Fruit fly (Drosophila melanogaster) whole organism, embryonic: ENCODE data around the gene Prp3.

ENCODE experiments used
- Adf1 ChIP-seq: fragments of 200-800 bp; sonication (Bioruptor generic); IDR thresholded peaks from 2 replicates; pipeline ENCODE4 v1.3.6; 2022; ENCODE audit warnings: missing biosample characterization, missing genetic modification characterization
- Atf3 ChIP-seq: fragments of 200-800 bp; sonication (Bioruptor generic); optimal IDR thresholded peaks from 3 replicates; lab custom pipeline; 2016; ENCODE audit warnings: missing biosample characterization, missing genetic modification characterization
- BEAF-32 ChIP-seq: fragments of 200-800 bp; sonication (Bioruptor generic); optimal IDR thresholded peaks from 3 replicates; lab custom pipeline; 2017; ENCODE audit warnings: missing biosample characterization, missing genetic modification characterization, mild to moderate bottlenecking, moderate library complexity, missing genetic modification reagents
- CG10543 ChIP-seq: fragments of 200-800 bp; sonication (Bioruptor generic); optimal IDR thresholded peaks from 3 replicates; lab custom pipeline; 2017; ENCODE audit warnings: missing biosample characterization, mild to moderate bottlenecking, missing genetic modification characterization, moderate library complexity
- CG11696 ChIP-seq: fragments of 200-800 bp; sonication (Bioruptor generic); IDR thresholded peaks from 2 replicates; pipeline ENCODE4 v1.3.6; 2022; ENCODE audit warnings: missing biosample characterization, missing genetic modification characterization
- CG12104 ChIP-seq: fragments of 200-800 bp; sonication (Bioruptor generic); optimal IDR thresholded peaks from 3 replicates; lab custom pipeline; 2016; ENCODE audit warnings: missing biosample characterization, missing genetic modification characterization
- CG1233 ChIP-seq: fragments of 200-800 bp; sonication (Bioruptor generic); optimal IDR thresholded peaks from 4 replicates; lab custom pipeline; 2018; ENCODE audit warnings: missing biosample characterization, mild to moderate bottlenecking, missing genetic modification characterization
- CG12769 ChIP-seq: fragments of 200-800 bp; sonication (Bioruptor generic); optimal IDR thresholded peaks from 2 replicates; lab custom pipeline; 2019; ENCODE audit warnings: missing biosample characterization, mild to moderate bottlenecking, missing genetic modification characterization, moderate library complexity
- CG17385 ChIP-seq: fragments of 200-800 bp; sonication (Bioruptor generic); optimal IDR thresholded peaks from 3 replicates; lab custom pipeline; 2018; ENCODE audit warnings: missing biosample characterization, mild to moderate bottlenecking, missing genetic modification characterization
- CG2199 ChIP-seq: fragments of 200-800 bp; sonication (Bioruptor generic); IDR thresholded peaks from 3 replicates; pipeline ENCODE4 v1.3.6; 2022; ENCODE audit warnings: missing biosample characterization, missing genetic modification characterization
- CG32772 ChIP-seq: fragments of 200-800 bp; sonication (Bioruptor generic); IDR thresholded peaks from 2 replicates; pipeline ENCODE4 v1.3.6; 2022; ENCODE audit warnings: missing biosample characterization, missing genetic modification characterization
- CG9932 ChIP-seq: fragments of 200-800 bp; sonication (Bioruptor generic); IDR thresholded peaks from 2 replicates; pipeline ENCODE4 v1.3.6; 2022; ENCODE audit warnings: missing biosample characterization, missing genetic modification characterization
- Dbx ChIP-seq: fragments of 200-800 bp; sonication (Bioruptor generic); IDR thresholded peaks from 3 replicates; pipeline ENCODE4 v1.3.6; 2022; ENCODE audit warnings: missing biosample characterization, missing genetic modification characterization
- E2f1 ChIP-seq: fragments of 200-800 bp; sonication (Bioruptor generic); IDR thresholded peaks from 2 replicates; pipeline ENCODE4 v1.3.6; 2022; ENCODE audit warnings: missing biosample characterization, missing genetic modification characterization
- Fer1 ChIP-seq: fragments of 200-800 bp; sonication (Bioruptor generic); optimal IDR thresholded peaks from 2 replicates; lab custom pipeline; 2017; ENCODE audit warnings: missing biosample characterization, mild to moderate bottlenecking, missing genetic modification characterization
- Gug ChIP-seq: fragments of 200-800 bp; sonication (Bioruptor generic); IDR thresholded peaks from 4 replicates; pipeline ENCODE4 v1.3.6; 2022; ENCODE audit warnings: missing biosample characterization, missing genetic modification characterization
- Hsf ChIP-seq: fragments of 200-800 bp; sonication (Bioruptor generic); optimal IDR thresholded peaks from 3 replicates; lab custom pipeline; 2016; ENCODE audit warnings: missing biosample characterization, missing genetic modification characterization
- Pdp1 ChIP-seq, 2 experiments: fragments of 200-800 bp; sonication (Bioruptor generic); optimal IDR thresholded peaks; 3 replicates each; lab custom pipeline; 2016; ENCODE audit warnings: missing biosample characterization in 2 of 2, missing genetic modification characterization in 2 of 2, mild to moderate bottlenecking in 1 of 2, moderate library complexity in 1 of 2
- Trl ChIP-seq, 3 experiments: fragments of >200 bp in 2 of 3; fragments of 200-800 bp in 1 of 3; sonication (Bioruptor generic) in 1 of 3; optimal IDR thresholded peaks; 2 replicates in 1 of 3; 3 replicates in 2 of 3; lab custom pipeline; 2016 to 2017; ENCODE audit warnings: missing biosample characterization in 1 of 3, missing genetic modification characterization in 1 of 3
- abd-A ChIP-seq: fragments of 200-800 bp; sonication (Bioruptor generic); optimal IDR thresholded peaks from 3 replicates; lab custom pipeline; 2019; ENCODE audit warnings: missing biosample characterization, mild to moderate bottlenecking, missing genetic modification characterization, moderate library complexity
- ap ChIP-seq: fragments of 200-800 bp; sonication (Bioruptor generic); IDR thresholded peaks from 2 replicates; pipeline ENCODE4 v1.3.6; 2022; ENCODE audit warnings: missing biosample characterization, missing genetic modification characterization
- bbx ChIP-seq: fragments of 200-800 bp; sonication (Bioruptor generic); IDR thresholded peaks from 2 replicates; pipeline ENCODE4 v1.3.6; 2022; ENCODE audit warnings: missing biosample characterization, missing genetic modification characterization; ENCODE audit not compliant: partially characterized antibody
- cato ChIP-seq: fragments of 200-800 bp; sonication (Bioruptor generic); optimal IDR thresholded peaks from 2 replicates; lab custom pipeline; 2016; ENCODE audit warnings: missing biosample characterization, missing genetic modification characterization, borderline replicate concordance
- cg ChIP-seq: fragments of 200-800 bp; sonication (Bioruptor generic); optimal IDR thresholded peaks from 3 replicates; lab custom pipeline; 2019; ENCODE audit warnings: missing biosample characterization, mild to moderate bottlenecking, missing genetic modification characterization, moderate library complexity
- chm ChIP-seq: fragments of 200-800 bp; sonication (Bioruptor generic); IDR thresholded peaks from 2 replicates; pipeline ENCODE4 v1.3.6; 2022; ENCODE audit warnings: missing biosample characterization, missing genetic modification characterization
- ci ChIP-seq: fragments of 200-800 bp; sonication (Bioruptor generic); IDR thresholded peaks from 3 replicates; pipeline ENCODE4 v1.3.6; 2022; ENCODE audit warnings: missing biosample characterization, missing genetic modification characterization
- crol ChIP-seq: fragments of 200-800 bp; sonication (Bioruptor generic); IDR thresholded peaks from 2 replicates; pipeline ENCODE4 v1.3.6; 2022; ENCODE audit warnings: missing biosample characterization, missing genetic modification characterization
- cwo ChIP-seq: fragments of 200-800 bp; sonication (Bioruptor generic); optimal IDR thresholded peaks from 3 replicates; lab custom pipeline; 2017; ENCODE audit warnings: missing biosample characterization, missing genetic modification characterization, mild to moderate bottlenecking, moderate library complexity, missing genetic modification reagents
- dysf ChIP-seq: fragments of 200-800 bp; sonication (Bioruptor generic); IDR thresholded peaks from 3 replicates; pipeline ENCODE4 v1.3.6; 2022; ENCODE audit warnings: missing biosample characterization, missing genetic modification characterization
- exex ChIP-seq: fragments of 200-800 bp; sonication (Bioruptor generic); optimal IDR thresholded peaks from 4 replicates; lab custom pipeline; 2018; ENCODE audit warnings: missing biosample characterization, mild to moderate bottlenecking, missing genetic modification characterization, moderate library complexity
- fd102C ChIP-seq: fragments of 200-800 bp; sonication (Bioruptor generic); optimal IDR thresholded peaks from 2 replicates; lab custom pipeline; 2018; ENCODE audit warnings: missing biosample characterization, mild to moderate bottlenecking, missing genetic modification characterization, moderate library complexity
- fru ChIP-seq: fragments of >200 bp; optimal IDR thresholded peaks from 2 replicates; lab custom pipeline; 2017
- gro ChIP-seq: fragments of 200-800 bp; sonication (Bioruptor generic); optimal IDR thresholded peaks from 2 replicates; lab custom pipeline; 2016; ENCODE audit warnings: missing biosample characterization, missing genetic modification characterization
- gsb ChIP-seq: fragments of 200-800 bp; sonication (Bioruptor generic); IDR thresholded peaks from 2 replicates; pipeline ENCODE4 v1.3.6; 2022; ENCODE audit warnings: missing biosample characterization, missing genetic modification characterization
- insv ChIP-seq, 2 experiments: fragments of 200-800 bp; sonication (Bioruptor generic); optimal IDR thresholded peaks; 3 replicates each; lab custom pipeline; 2016 to 2018; ENCODE audit warnings: missing biosample characterization in 2 of 2, missing genetic modification characterization in 2 of 2
- kay ChIP-seq: fragments of 200-800 bp; sonication (Bioruptor generic); optimal IDR thresholded peaks from 2 replicates; lab custom pipeline; 2016; ENCODE audit warnings: missing biosample characterization, missing genetic modification characterization
- kni ChIP-seq: fragments of 200-800 bp; sonication (Bioruptor generic); optimal IDR thresholded peaks from 3 replicates; lab custom pipeline; 2017; ENCODE audit warnings: mild to moderate bottlenecking, missing biosample characterization, missing genetic modification reagents, missing genetic modification characterization
- lov ChIP-seq, 2 experiments: fragments of 200-800 bp in 1 of 2; fragments of >200 bp in 1 of 2; sonication (Bioruptor generic) in 1 of 2; IDR thresholded peaks in 1 of 2; optimal IDR thresholded peaks in 1 of 2; 2 replicates in 1 of 2; 3 replicates in 1 of 2; pipeline versions ENCODE4 v1.3.6 to Lab custom; 2017 to 2022; ENCODE audit warnings: missing biosample characterization in 1 of 2, missing genetic modification characterization in 1 of 2
- nau ChIP-seq: fragments of 200-800 bp; sonication (Bioruptor generic); optimal IDR thresholded peaks from 3 replicates; lab custom pipeline; 2017; ENCODE audit warnings: missing biosample characterization, mild to moderate bottlenecking, missing genetic modification characterization, missing genetic modification reagents
- onecut ChIP-seq: fragments of 200-800 bp; sonication (Bioruptor generic); IDR thresholded peaks from 2 replicates; pipeline ENCODE4 v1.3.6; 2022; ENCODE audit warnings: missing biosample characterization, missing genetic modification characterization
- psq ChIP-seq: fragments of 200-800 bp; sonication (Bioruptor generic); optimal IDR thresholded peaks from 2 replicates; lab custom pipeline; 2017; ENCODE audit warnings: missing biosample characterization, missing genetic modification characterization
- rib ChIP-seq: fragments of 200-800 bp; sonication (Bioruptor generic); IDR thresholded peaks from 2 replicates; pipeline ENCODE4 v1.3.6; 2022; ENCODE audit warnings: missing biosample characterization, missing genetic modification characterization
- ro ChIP-seq: fragments of 200-800 bp; sonication (Bioruptor generic); IDR thresholded peaks from 2 replicates; pipeline ENCODE4 v1.3.6; 2022; ENCODE audit warnings: missing biosample characterization, missing genetic modification characterization
- scrt ChIP-seq: fragments of 200-800 bp; sonication (Bioruptor generic); optimal IDR thresholded peaks from 2 replicates; lab custom pipeline; 2018; ENCODE audit warnings: missing biosample characterization, mild to moderate bottlenecking, missing genetic modification characterization, moderate library complexity
- sd ChIP-seq: fragments of 200-800 bp; sonication (Bioruptor generic); optimal IDR thresholded peaks from 3 replicates; lab custom pipeline; 2018; ENCODE audit warnings: missing biosample characterization, mild to moderate bottlenecking, missing genetic modification characterization, moderate library complexity
- sqz ChIP-seq: fragments of 200-800 bp; sonication (Bioruptor generic); optimal IDR thresholded peaks from 3 replicates; lab custom pipeline; 2018; ENCODE audit warnings: missing biosample characterization, mild to moderate bottlenecking, missing genetic modification characterization
- yki ChIP-seq: fragments of >200 bp; optimal IDR thresholded peaks from 3 replicates; lab custom pipeline; 2018
- zf30C ChIP-seq: fragments of 200-800 bp; sonication (Bioruptor generic); optimal IDR thresholded peaks from 3 replicates; lab custom pipeline; 2018; ENCODE audit warnings: missing biosample characterization, mild to moderate bottlenecking, missing genetic modification characterization

Gene Prp3

dm6 chr3L:19908201-19909127 lies 1.6 kb upstream of the Prp3 start:
- TF ChIP-seq lov (optimal IDR thresholded peaks at IDR 0.05; lab: Kevin White, UChicago) (no peak), lov (GFP tag; IDR thresholded peaks at IDR 0.05; lab: Robert Waterston, UW) (peak; percentile 50; the same call in 1 of the 3 replicates), CG9932 (GFP tag; lab: Robert Waterston, UW) (no peak), rib (GFP tag; lab: Robert Waterston, UW) (no peak), cg (GFP tag; lab: Kevin White, UChicago) (peak; percentile 87), CG32772 (peak; percentile 45; the same call in 1 of the 2 replicates), onecut (GFP tag; lab: Robert Waterston, UW) (peak; percentile 86), sqz (GFP tag; lab: Kevin White, UChicago) (peak; percentile 84), zf30C (no peak), Trl (optimal IDR thresholded peaks at IDR 0.05; lab: Kevin White, UChicago) (peak; percentile 78 to 79), Trl (GFP tag; optimal IDR thresholded peaks at IDR 0.05; lab: Kevin White, UChicago) (peak; percentile 15), insv (GFP tag; optimal IDR thresholded peaks at IDR 0.05; lab: Kevin White, UChicago) (peak in 1 of 2 experiments; percentile 91), cwo (GFP tag; lab: Kevin White, UChicago) (peak; percentile 16), sd (tag; lab: Kevin White, UChicago) (peak; percentile 91), bbx (GFP tag; lab: Robert Waterston, UW) (0 out of 2 replicates have a peak, but pooled peaks have one; percentile 34), kni (peak; percentile 9), Fer1 (GFP tag; lab: Kevin White, UChicago) (peak; percentile 21), dysf (GFP tag; lab: Robert Waterston, UW) (no peak), kay (GFP tag; lab: Kevin White, UChicago) (no peak), fru (lab: Kevin White, UChicago) (no peak), CG1233 (GFP tag; lab: Kevin White, UChicago) (no peak), fd102C (GFP tag; lab: Kevin White, UChicago) (no peak), Dbx (GFP tag; lab: Robert Waterston, UW) (0 out of 3 replicates have a peak, but pooled peaks have one; percentile 14), nau (GFP tag; lab: Kevin White, UChicago) (peak; percentile 75), cato (GFP tag; lab: Kevin White, UChicago) (no peak), Atf3 (GFP tag; lab: Kevin White, UChicago) (no peak), scrt (GFP tag; lab: Kevin White, UChicago) (peak; percentile 82), gsb (no peak), CG10543 (GFP tag; lab: Kevin White, UChicago) (peak; percentile 12), CG11696 (GFP tag; lab: Robert Waterston, UW) (no peak), exex (peak; percentile 5), Gug (GFP tag; lab: Robert Waterston, UW) (no peak), psq (GFP tag; lab: Kevin White, UChicago) (no peak), Pdp1 (GFP tag; optimal IDR thresholded peaks at IDR 0.05; lab: Kevin White, UChicago) (peak in 1 of 2 experiments; percentile 95), chm (GFP tag; lab: Robert Waterston, UW) (peak; percentile 38; the same call in 1 of the 2 replicates), CG12769 (peak; percentile 55), abd-A (tag; lab: Kevin White, UChicago) (peak; percentile 1), CG12104 (GFP tag; lab: Kevin White, UChicago) (no peak), E2f1 (no peak), Hsf (no peak), ap (GFP tag; lab: Robert Waterston, UW) (no peak), crol (GFP tag; lab: Robert Waterston, UW) (peak; percentile 99), CG2199 (peak; percentile 20; the same call in 1 of the 3 replicates), ci (GFP tag; lab: Robert Waterston, UW) (peak; percentile 35; the same call in 2 of the 3 replicates), CG17385 (GFP tag; lab: Kevin White, UChicago) (peak; percentile 14), ro (GFP tag; lab: Robert Waterston, UW) (no peak), Adf1 (no peak), gro (peak; percentile 11), yki (lab: Kevin White, UChicago) (peak; percentile 26), BEAF-32 (peak; percentile 10)
